Worm (Caenorhabditis elegans) whole organism, L4 larva: Measurements from ENCODE around the gene ints-7.

Experiments
- mdl-1 ChIP-seq, 2 experiments: fragments of 150-350 bp in 1 of 2; sonication (generic microtip) in 1 of 2; optimal IDR thresholded peaks; 2 replicates each; lab custom pipeline; 2014 to 2017; ENCODE audit warnings: missing biosample characterization in 2 of 2, missing genetic modification characterization in 2 of 2
- saeg-2 ChIP-seq: fragments of 200-800 bp; sonication (Bioruptor generic); IDR thresholded peaks from 2 replicates; pipeline ENCODE4 v1.3.6; 2022; ENCODE audit warnings: missing genetic modification reagents, missing genetic modification characterization, missing compliant biosample characterization
- snpc-4 ChIP-seq: fragments of 150-350 bp; optimal IDR thresholded peaks from 2 replicates; lab custom pipeline; 2014; ENCODE audit warnings: missing biosample characterization, missing genetic modification characterization
- unc-62 ChIP-seq, 3 experiments: fragments of 150-350 bp in 1 of 3; sonication (generic microtip); optimal IDR thresholded peaks in 2 of 3; peaks in 1 of 3; 1 replicate in 1 of 3; 2 replicates in 2 of 3; lab custom pipeline; 2014 to 2017; ENCODE audit warnings: missing biosample characterization in 3 of 3, missing genetic modification characterization in 3 of 3, missing genetic modification reagents in 3 of 3, missing genotype in 1 of 3

DNA sequence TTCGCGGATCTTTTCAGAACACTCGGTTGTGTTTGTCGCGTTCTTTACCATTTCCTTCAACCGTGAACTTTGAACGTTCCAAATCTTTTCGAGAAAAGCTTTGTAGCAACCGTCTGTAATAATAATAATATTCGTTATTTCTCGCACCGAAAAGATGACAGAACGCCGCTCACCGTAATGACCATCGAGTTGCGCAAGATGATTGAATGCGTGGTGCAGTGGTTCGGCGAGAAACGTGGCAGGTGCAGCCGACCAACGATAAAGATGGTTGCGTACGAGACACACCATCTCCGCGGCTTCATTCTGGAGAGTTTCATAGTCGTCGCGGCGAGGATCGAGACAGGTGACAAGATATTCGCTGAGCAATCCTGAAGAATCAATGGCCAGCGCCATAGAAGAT is 39.7 kb upstream of the ints-7 start:
- TF ChIP-seq saeg-2, result no peak
- TF ChIP-seq unc-62 (GFP tag; optimal IDR thresholded peaks at IDR 0.05 in 1 of 2; lab: Kevin White, UChicago), result no peak
- TF ChIP-seq unc-62 (tag; optimal IDR thresholded peaks at IDR 0.05; lab: Kevin White, UChicago), result no peak
- TF ChIP-seq mdl-1 (tag; optimal IDR thresholded peaks at IDR 0.05; lab: Kevin White, UChicago), result no peak
- no peak for TF ChIP-seq snpc-4 (tag; lab: Kevin White, UChicago)
